Fruit fly (Drosophila melanogaster) whole organism, embryonic: ENCODE results near the gene CG42673.

ENCODE experiments used
- Asciz ChIP-seq: fragments of 200-800 bp; sonication (Bioruptor generic); optimal IDR thresholded peaks from 2 replicates; lab custom pipeline; 2017; ENCODE audit warnings: missing biosample characterization, mild to moderate bottlenecking, missing genetic modification characterization, missing genetic modification reagents
- B-H2 ChIP-seq: fragments of 200-800 bp; sonication (Bioruptor generic); optimal IDR thresholded peaks from 2 replicates; lab custom pipeline; 2018; ENCODE audit warnings: missing biosample characterization, mild to moderate bottlenecking, missing genetic modification characterization
- CG12071 ChIP-seq: fragments of 200-800 bp; sonication (Bioruptor generic); optimal IDR thresholded peaks from 3 replicates; lab custom pipeline; 2018; ENCODE audit warnings: missing biosample characterization, mild to moderate bottlenecking, missing genetic modification characterization
- CG12219 ChIP-seq: fragments of 200-800 bp; sonication (Bioruptor generic); optimal IDR thresholded peaks from 3 replicates; lab custom pipeline; 2018; ENCODE audit warnings: missing biosample characterization, mild to moderate bottlenecking, missing genetic modification characterization
- CG12299 ChIP-seq: fragments of 200-800 bp; sonication (Bioruptor generic); optimal IDR thresholded peaks from 2 replicates; lab custom pipeline; 2018; ENCODE audit warnings: missing biosample characterization, mild to moderate bottlenecking, missing genetic modification characterization
- CG12769 ChIP-seq: fragments of 200-800 bp; sonication (Bioruptor generic); optimal IDR thresholded peaks from 2 replicates; lab custom pipeline; 2019; ENCODE audit warnings: missing biosample characterization, mild to moderate bottlenecking, missing genetic modification characterization, moderate library complexity
- CG13775 ChIP-seq: fragments of 200-800 bp; sonication (Bioruptor generic); optimal IDR thresholded peaks from 3 replicates; lab custom pipeline; 2017; ENCODE audit warnings: missing biosample characterization, mild to moderate bottlenecking, missing genetic modification characterization
- CG1602 ChIP-seq: fragments of 200-800 bp; sonication (Bioruptor generic); optimal IDR thresholded peaks from 3 replicates; lab custom pipeline; 2016; ENCODE audit warnings: missing biosample characterization, missing genetic modification characterization
- CG16863 ChIP-seq: fragments of 200-800 bp; sonication (Bioruptor generic); optimal IDR thresholded peaks from 3 replicates; lab custom pipeline; 2016; ENCODE audit warnings: missing biosample characterization, missing genetic modification characterization
- CG18262 ChIP-seq: fragments of 200-800 bp; optimal IDR thresholded peaks from 3 replicates; lab custom pipeline; 2019; ENCODE audit warnings: missing biosample characterization, mild to moderate bottlenecking, missing genetic modification characterization, moderate library complexity
- CG2678 ChIP-seq: fragments of 200-800 bp; sonication (Bioruptor generic); optimal IDR thresholded peaks from 3 replicates; lab custom pipeline; 2019; ENCODE audit warnings: missing biosample characterization, mild to moderate bottlenecking, missing genetic modification characterization, moderate library complexity
- CG30403 ChIP-seq: fragments of 200-800 bp; sonication (Bioruptor generic); optimal IDR thresholded peaks from 3 replicates; lab custom pipeline; 2016; ENCODE audit warnings: missing biosample characterization, missing genetic modification characterization
- CG3163 ChIP-seq: fragments of 200-800 bp; sonication (Bioruptor generic); optimal IDR thresholded peaks from 3 replicates; lab custom pipeline; 2016; ENCODE audit warnings: missing biosample characterization, missing genetic modification characterization
- CG5180 ChIP-seq: fragments of 200-800 bp; sonication (Bioruptor generic); optimal IDR thresholded peaks from 3 replicates; lab custom pipeline; 2017; ENCODE audit warnings: missing biosample characterization, missing genetic modification characterization, mild to moderate bottlenecking, moderate library complexity, missing genetic modification reagents
- CG5245 ChIP-seq: fragments of 200-800 bp; sonication (Bioruptor generic); optimal IDR thresholded peaks from 3 replicates; lab custom pipeline; 2016; ENCODE audit warnings: missing biosample characterization, missing genetic modification characterization
- CG7357 ChIP-seq: fragments of 200-800 bp; sonication (Bioruptor generic); IDR thresholded peaks from 3 replicates; pipeline ENCODE4 v1.3.6; 2022; ENCODE audit warnings: missing biosample characterization, missing genetic modification characterization
- CG7839 ChIP-seq: fragments of 200-800 bp; sonication (Bioruptor generic); optimal IDR thresholded peaks from 3 replicates; lab custom pipeline; 2018; ENCODE audit warnings: missing biosample characterization, mild to moderate bottlenecking, missing genetic modification characterization, moderate library complexity
- CG8478 ChIP-seq: fragments of >200 bp; optimal IDR thresholded peaks from 2 replicates; lab custom pipeline; 2018
- CG9932 ChIP-seq: fragments of 200-800 bp; sonication (Bioruptor generic); IDR thresholded peaks from 2 replicates; pipeline ENCODE4 v1.3.6; 2022; ENCODE audit warnings: missing biosample characterization, missing genetic modification characterization
- CoRest ChIP-seq: fragments of 200-800 bp; sonication (Bioruptor generic); optimal IDR thresholded peaks from 3 replicates; lab custom pipeline; 2018; ENCODE audit warnings: missing biosample characterization, mild to moderate bottlenecking, missing genetic modification characterization, moderate library complexity
- CrebB ChIP-seq: fragments of 200-800 bp; sonication (Bioruptor generic); optimal IDR thresholded peaks from 3 replicates; lab custom pipeline; 2018; ENCODE audit warnings: missing biosample characterization, mild to moderate bottlenecking, missing genetic modification characterization
- E2f2 ChIP-seq: fragments of 200-800 bp; sonication (Bioruptor generic); IDR thresholded peaks from 2 replicates; pipeline ENCODE4 v1.3.6; 2022; ENCODE audit warnings: missing biosample characterization, missing genetic modification characterization
- Eip74EF ChIP-seq, 2 experiments: fragments of 200-800 bp in 1 of 2; fragments of >200 bp in 1 of 2; sonication (Bioruptor generic) in 1 of 2; optimal IDR thresholded peaks; 2 replicates each; lab custom pipeline; 2017 to 2019; ENCODE audit warnings: missing biosample characterization in 2 of 2, missing genetic modification characterization in 2 of 2, mild to moderate bottlenecking in 1 of 2, moderate library complexity in 1 of 2
- Ets65A ChIP-seq: fragments of 200-800 bp; sonication (Bioruptor generic); peaks from one replicate; lab custom pipeline; 2016; ENCODE audit warnings: missing biosample characterization, missing genetic modification characterization
- HLH3B ChIP-seq: fragments of 200-800 bp; sonication (Bioruptor generic); IDR thresholded peaks from 2 replicates; pipeline ENCODE4 v1.3.6; 2022; ENCODE audit warnings: missing biosample characterization, missing genetic modification characterization
- Kr ChIP-seq: fragments of 200-800 bp; sonication (Bioruptor generic); optimal IDR thresholded peaks from 2 replicates; lab custom pipeline; 2017; ENCODE audit warnings: missing biosample characterization, mild to moderate bottlenecking, missing genetic modification characterization
- Med ChIP-seq: fragments of 200-800 bp; sonication (Bioruptor generic); peaks from one replicate; lab custom pipeline; 2016; ENCODE audit warnings: missing biosample characterization, missing genetic modification characterization, mild to moderate bottlenecking, inconsistent platforms, moderate library complexity
- Meics ChIP-seq: fragments of 200-800 bp; sonication (Bioruptor generic); optimal IDR thresholded peaks from 2 replicates; lab custom pipeline; 2017; ENCODE audit warnings: missing biosample characterization, mild to moderate bottlenecking, missing genetic modification characterization
- Mes4 ChIP-seq: fragments of 200-800 bp; sonication (Bioruptor generic); optimal IDR thresholded peaks from 2 replicates; lab custom pipeline; 2016; ENCODE audit warnings: missing biosample characterization, missing genetic modification characterization
- abd-A ChIP-seq: fragments of 200-800 bp; sonication (Bioruptor generic); optimal IDR thresholded peaks from 3 replicates; lab custom pipeline; 2019; ENCODE audit warnings: missing biosample characterization, mild to moderate bottlenecking, missing genetic modification characterization, moderate library complexity
- al ChIP-seq: fragments of 200-800 bp; sonication (Bioruptor generic); IDR thresholded peaks from 2 replicates; pipeline ENCODE4 v1.3.6; 2022; ENCODE audit warnings: missing biosample characterization, missing genetic modification characterization
- aop ChIP-seq: fragments of 200-800 bp; sonication (Bioruptor generic); IDR thresholded peaks from 2 replicates; pipeline ENCODE4 v1.3.6; 2022; ENCODE audit warnings: missing biosample characterization, missing genetic modification characterization
- ase ChIP-seq: fragments of 200-800 bp; sonication (Bioruptor generic); IDR thresholded peaks from 3 replicates; pipeline ENCODE4 v1.3.6; 2022; ENCODE audit warnings: missing biosample characterization, missing genetic modification characterization
- bcd ChIP-seq: fragments of 200-800 bp; sonication (Bioruptor generic); optimal IDR thresholded peaks from 2 replicates; lab custom pipeline; 2017; ENCODE audit warnings: missing biosample characterization, mild to moderate bottlenecking, missing genetic modification characterization
- cad ChIP-seq: fragments of >200 bp; optimal IDR thresholded peaks from 2 replicates; lab custom pipeline; 2017; ENCODE audit warnings: missing biosample characterization, missing genetic modification characterization
- chinmo ChIP-seq: fragments of 200-800 bp; sonication (Bioruptor generic); IDR thresholded peaks from 4 replicates; pipeline ENCODE4 v1.3.6; 2022; ENCODE audit warnings: missing biosample characterization, missing genetic modification characterization; ENCODE audit not compliant: partially characterized antibody
- dati ChIP-seq: fragments of 200-800 bp; sonication (Bioruptor generic); IDR thresholded peaks from 2 replicates; pipeline ENCODE4 v1.3.6; 2022; ENCODE audit warnings: missing biosample characterization, missing genetic modification characterization
- ftz-f1 ChIP-seq: fragments of 200-800 bp; sonication (Bioruptor generic); optimal IDR thresholded peaks from 2 replicates; lab custom pipeline; 2016; ENCODE audit warnings: missing biosample characterization, missing genetic modification characterization
- gcm2 ChIP-seq: fragments of 200-800 bp; sonication (Bioruptor generic); optimal IDR thresholded peaks from 2 replicates; lab custom pipeline; 2016; ENCODE audit warnings: missing biosample characterization, missing genetic modification characterization
- gsb-n ChIP-seq: fragments of 200-800 bp; sonication (Bioruptor generic); optimal IDR thresholded peaks from 3 replicates; lab custom pipeline; 2018; ENCODE audit warnings: missing biosample characterization, mild to moderate bottlenecking, missing genetic modification characterization
- kay ChIP-seq: fragments of 200-800 bp; sonication (Bioruptor generic); optimal IDR thresholded peaks from 2 replicates; lab custom pipeline; 2016; ENCODE audit warnings: missing biosample characterization, missing genetic modification characterization
- knrl ChIP-seq: fragments of 200-800 bp; sonication (Bioruptor generic); IDR thresholded peaks from 3 replicates; pipeline ENCODE4 v1.3.6; 2022; ENCODE audit warnings: missing biosample characterization, missing genetic modification characterization; ENCODE audit not compliant: partially characterized antibody
- lbe ChIP-seq: fragments of 200-800 bp; sonication (Bioruptor generic); optimal IDR thresholded peaks from 2 replicates; lab custom pipeline; 2016; ENCODE audit warnings: missing biosample characterization, mild to moderate bottlenecking, missing genetic modification characterization
- lmd ChIP-seq: fragments of 200-800 bp; sonication (Bioruptor generic); IDR thresholded peaks from 2 replicates; pipeline ENCODE4 v1.3.6; 2022; ENCODE audit warnings: missing biosample characterization, missing genetic modification characterization
- nom ChIP-seq: fragments of 200-800 bp; sonication (Bioruptor generic); optimal IDR thresholded peaks from 2 replicates; lab custom pipeline; 2017; ENCODE audit warnings: missing biosample characterization, missing genetic modification characterization, mild to moderate bottlenecking, moderate library complexity, missing genetic modification reagents
- onecut ChIP-seq: fragments of 200-800 bp; sonication (Bioruptor generic); IDR thresholded peaks from 2 replicates; pipeline ENCODE4 v1.3.6; 2022; ENCODE audit warnings: missing biosample characterization, missing genetic modification characterization
- pnt ChIP-seq: fragments of 200-800 bp; sonication (Bioruptor generic); optimal IDR thresholded peaks from 3 replicates; lab custom pipeline; 2016; ENCODE audit warnings: missing biosample characterization, missing genetic modification characterization
- sna ChIP-seq: fragments of 200-800 bp; sonication (Bioruptor generic); IDR thresholded peaks from 2 replicates; pipeline ENCODE4 v1.3.6; 2022; ENCODE audit warnings: missing biosample characterization, missing genetic modification characterization; ENCODE audit not compliant: partially characterized antibody
- tap ChIP-seq: fragments of 200-800 bp; optimal IDR thresholded peaks from 3 replicates; lab custom pipeline; 2019; ENCODE audit warnings: missing biosample characterization, mild to moderate bottlenecking, missing genetic modification characterization, moderate library complexity
- tgo ChIP-seq: fragments of 200-800 bp; sonication (Bioruptor generic); IDR thresholded peaks from 3 replicates; pipeline ENCODE4 v1.3.6; 2022; ENCODE audit warnings: missing biosample characterization, missing genetic modification characterization

Gene CG42673

dm6 chr3L:9613960-9614588, 67.1 kb downstream of the CG42673 start (continued):
- TF ChIP-seq CG7357 (no peak; the same call in 2 of the 3 replicates), knrl (peak; percentile 44; the same call in 1 of the 3 replicates), lbe (no peak), sna (GFP tag; lab: Robert Waterston, UW) (no peak), HLH3B (GFP tag; lab: Robert Waterston, UW) (peak; percentile 31; the same call in 1 of the 2 replicates), Asciz (no peak), tgo (GFP tag; lab: Robert Waterston, UW) (no peak; the same call in 2 of the 3 replicates), al (peak; percentile 47), gsb-n (no peak), CG3163 (GFP tag; lab: Kevin White, UChicago) (no peak), aop (GFP tag; lab: Robert Waterston, UW) (no peak), dati (GFP tag; lab: Robert Waterston, UW) (no peak), CG18262 (tag; lab: Kevin White, UChicago) (no peak), pnt (GFP tag; lab: Kevin White, UChicago) (peak; percentile 69), E2f2 (GFP tag; lab: Robert Waterston, UW) (peak; percentile 99), gcm2 (GFP tag; lab: Kevin White, UChicago) (no peak), kay (GFP tag; lab: Kevin White, UChicago) (no peak), CG9932 (GFP tag; lab: Robert Waterston, UW) (peak; percentile 77), CG12071 (GFP tag; lab: Kevin White, UChicago) (no peak), Ets65A (GFP tag; lab: Kevin White, UChicago) (peak; percentile 91), chinmo (GFP tag; lab: Robert Waterston, UW) (no peak), CG5245 (GFP tag; lab: Kevin White, UChicago) (peak; percentile 67), CG1602 (GFP tag; lab: Kevin White, UChicago) (peak; percentile 17), cad (GFP tag; lab: Kevin White, UChicago) (no peak), Med (GFP tag; lab: Kevin White, UChicago) (peak; percentile 76), CG7839 (tag; lab: Kevin White, UChicago) (peak; percentile 3), CG12769 (tag; lab: Kevin White, UChicago) (no peak), ase (0 out of 3 replicates have a peak, but pooled peaks have one; percentile 36), CG13775 (GFP tag; lab: Kevin White, UChicago) (no peak), Kr (GFP tag; lab: Kevin White, UChicago) (no peak), tap (tag; lab: Kevin White, UChicago) (no peak), abd-A (tag; lab: Kevin White, UChicago) (no peak), Eip74EF (GFP tag; optimal IDR thresholded peaks at IDR 0.05; lab: Kevin White, UChicago) (no peak), Meics (GFP tag; lab: Kevin White, UChicago) (no peak), CG8478 (lab: Kevin White, UChicago) (no peak), CG2678 (no peak), bcd (GFP tag; lab: Kevin White, UChicago) (peak; percentile 52), CG30403 (GFP tag; lab: Kevin White, UChicago) (peak; percentile 53), CG16863 (GFP tag; lab: Kevin White, UChicago) (no peak), CG12299 (tag; lab: Kevin White, UChicago) (no peak), ftz-f1 (GFP tag; lab: Kevin White, UChicago) (peak; percentile 51), CG12219 (GFP tag; lab: Kevin White, UChicago) (no peak), lmd (peak; percentile 57; the same call in 1 of the 2 replicates), Mes4 (GFP tag; lab: Kevin White, UChicago) (no peak), B-H2 (GFP tag; lab: Kevin White, UChicago) (no peak), onecut (GFP tag; lab: Robert Waterston, UW) (no peak), CG5180 (GFP tag; lab: Kevin White, UChicago) (no peak), nom (no peak), CoRest (tag; lab: Kevin White, UChicago) (peak; percentile 40), CrebB (tag; lab: Kevin White, UChicago) (no peak)
